Worm (Caenorhabditis elegans): ENCODE results near the gene C05D2.8.

DNA sequence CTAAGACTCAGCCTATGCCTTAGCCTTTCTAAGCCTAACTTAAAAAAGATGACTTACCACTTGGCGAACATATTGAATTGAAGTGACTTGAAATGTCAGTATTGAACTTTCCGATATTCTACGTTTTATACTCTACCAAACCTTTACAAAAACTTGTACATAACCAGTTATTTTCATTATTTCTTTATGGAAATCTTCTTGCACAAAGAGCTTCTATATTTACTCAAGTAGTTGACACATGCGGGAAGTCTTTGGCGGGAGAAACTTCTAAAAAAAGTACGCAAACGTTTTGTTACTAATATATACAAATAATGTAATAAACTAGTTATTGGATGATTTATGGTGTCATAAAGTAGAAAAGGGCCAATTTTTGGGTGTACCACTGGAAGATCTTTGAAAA lies 41.5 kb downstream of the C05D2.8 start, which contains the start of gene nspb-12:
- no peak for TF ChIP-seq lin-15B (tag; optimal IDR thresholded peaks at IDR 0.05)
- no peak for TF ChIP-seq nhr-11 (tag; optimal IDR thresholded peaks at IDR 0.05)
- TF ChIP-seq nhr-237 (tag; optimal IDR thresholded peaks at IDR 0.05) = no peak
- no peak for TF ChIP-seq snpc-4 (tag; optimal IDR thresholded peaks at IDR 0.05)
- TF ChIP-seq elt-3 (tag; optimal IDR thresholded peaks at IDR 0.05) = no peak
- TF ChIP-seq ztf-11 (tag; optimal IDR thresholded peaks at IDR 0.05) = no peak
- no peak for TF ChIP-seq unc-62 (GFP tag; optimal IDR thresholded peaks at IDR 0.05)
- no peak for TF ChIP-seq aly-2 (tag; optimal IDR thresholded peaks at IDR 0.05)
- TF ChIP-seq skn-1 (tag; optimal IDR thresholded peaks at IDR 0.05) = no peak
- no peak for TF ChIP-seq eor-1 (tag; optimal IDR thresholded peaks at IDR 0.05)
- no peak for TF ChIP-seq nhr-77 (tag; optimal IDR thresholded peaks at IDR 0.05)
- TF ChIP-seq nhr-23 (tag; optimal IDR thresholded peaks at IDR 0.05) = no peak
- TF ChIP-seq pqm-1 (tag; optimal IDR thresholded peaks at IDR 0.05) = no peak
